Fruit fly (Drosophila melanogaster) whole organism, prepupa: Measurements from ENCODE around the gene Sodh2.
A peak's percentile ranks its signal among the peaks of the same experiment; 100 is the strongest.

ENCODE experiments used
- CG10631 ChIP-seq: fragments of 200-800 bp; sonication (Bioruptor generic); optimal IDR thresholded peaks from 2 replicates; lab custom pipeline; 2016; ENCODE audit warnings: missing biosample characterization, missing genetic modification characterization
- CG10669 ChIP-seq: fragments of 200-800 bp; sonication (Bioruptor generic); optimal IDR thresholded peaks from 3 replicates; lab custom pipeline; 2018; ENCODE audit warnings: missing biosample characterization, mild to moderate bottlenecking, missing genetic modification characterization, moderate library complexity
- CG16779 ChIP-seq: fragments of 200-800 bp; sonication (Bioruptor generic); optimal IDR thresholded peaks from 3 replicates; lab custom pipeline; 2017; ENCODE audit warnings: missing biosample characterization, mild to moderate bottlenecking, missing genetic modification characterization
- CG32006 ChIP-seq: fragments of 200-800 bp; sonication (Bioruptor generic); optimal IDR thresholded peaks from 3 replicates; lab custom pipeline; 2017; ENCODE audit warnings: missing biosample characterization, mild to moderate bottlenecking, missing genetic modification characterization
- CG3919 ChIP-seq: fragments of 200-800 bp; sonication (Bioruptor generic); optimal IDR thresholded peaks from 3 replicates; lab custom pipeline; 2016; ENCODE audit warnings: missing biosample characterization, missing genetic modification characterization
- CG6163 ChIP-seq: fragments of 200-800 bp; sonication (Bioruptor generic); IDR thresholded peaks from 3 replicates; pipeline ENCODE4 v1.3.6; 2022; ENCODE audit warnings: missing biosample characterization, missing genetic modification characterization
- CG6854 ChIP-seq: fragments of 200-800 bp; sonication (Bioruptor generic); optimal IDR thresholded peaks from 2 replicates; lab custom pipeline; 2017; ENCODE audit warnings: missing biosample characterization, mild to moderate bottlenecking, missing genetic modification characterization
- Hr4 ChIP-seq: fragments of 200-800 bp; sonication (Bioruptor generic); optimal IDR thresholded peaks from 3 replicates; lab custom pipeline; 2016; ENCODE audit warnings: missing biosample characterization, missing genetic modification characterization
- Met ChIP-seq: fragments of 200-800 bp; sonication (Bioruptor generic); optimal IDR thresholded peaks from 3 replicates; lab custom pipeline; 2016; ENCODE audit warnings: missing biosample characterization, missing genetic modification characterization
- fd59A ChIP-seq: fragments of 200-800 bp; sonication (Bioruptor generic); optimal IDR thresholded peaks from 2 replicates; lab custom pipeline; 2017; ENCODE audit warnings: missing biosample characterization, mild to moderate bottlenecking, missing genetic modification characterization, missing genetic modification reagents
- fd85E ChIP-seq: fragments of 200-800 bp; sonication (Bioruptor generic); optimal IDR thresholded peaks from 3 replicates; lab custom pipeline; 2016; ENCODE audit warnings: missing biosample characterization, missing genetic modification characterization

- TF ChIP-seq Hr4 (no peak), Met (GFP tag; lab: Kevin White, UChicago) (no peak), CG6854 (GFP tag; lab: Kevin White, UChicago) (no peak), CG6163 (0 out of 3 replicates have a peak, but pooled peaks have one; percentile 35), CG32006 (GFP tag; lab: Kevin White, UChicago) (peak; percentile 47), fd85E (GFP tag; lab: Kevin White, UChicago) (no peak), fd59A (peak; percentile 66), CG3919 (GFP tag; lab: Kevin White, UChicago) (peak; percentile 30), CG16779 (tag; lab: Kevin White, UChicago) (no peak), CG10669 (GFP tag; lab: Kevin White, UChicago) (peak; percentile 69), CG10631 (GFP tag; lab: Kevin White, UChicago) (peak; percentile 58)
Observed at dm6 chr3R:10829746-10830145, 46.4 kb upstream of the Sodh2 start.
